Fruit fly (Drosophila melanogaster): Measurements from ENCODE around the gene CG17196.

Gene CG17196

DNA sequence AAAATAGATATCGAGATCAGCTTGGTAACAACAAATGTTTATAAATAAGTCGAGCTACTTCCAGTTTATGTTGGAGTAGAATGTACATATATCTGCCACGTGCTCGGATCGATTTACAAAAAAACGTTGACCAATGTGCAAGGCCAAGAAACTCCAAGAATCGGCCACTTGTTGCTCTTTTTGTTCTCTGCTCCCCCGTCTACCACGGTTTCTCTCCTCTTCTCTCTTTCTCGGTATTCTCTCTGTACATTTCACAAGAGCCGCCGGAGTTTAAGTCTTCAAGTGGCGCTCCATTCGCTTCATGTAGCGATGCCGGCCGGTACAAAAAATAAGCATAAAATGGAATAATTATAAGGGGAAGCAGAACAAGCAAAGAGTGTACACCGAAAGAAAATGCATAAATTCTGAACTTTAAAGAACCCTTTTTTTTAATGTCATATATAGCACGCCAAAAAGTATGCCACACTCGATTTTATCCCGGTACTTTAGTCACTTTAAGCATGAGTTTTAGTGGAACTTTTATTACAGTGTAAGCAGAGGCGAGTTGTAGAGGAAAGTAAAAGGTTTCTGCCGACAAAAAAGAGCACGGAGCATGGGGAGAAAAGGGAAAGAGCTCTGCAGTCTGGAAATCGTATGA is 38.2 kb downstream of the CG17196 start (continued):
- TF ChIP-seq CG4360 (GFP tag; IDR thresholded peaks at IDR 0.05) (peak; percentile 71; the same call in 1 of the 2 replicates), Usf (GFP tag; optimal IDR thresholded peaks at IDR 0.05) (peak; percentile 78), HHEX (GFP tag; optimal IDR thresholded peaks at IDR 0.05) (peak; percentile 86), CG10274 (GFP tag; optimal IDR thresholded peaks at IDR 0.05) (peak; percentile 59), Mes4 (GFP tag; optimal IDR thresholded peaks at IDR 0.05) (peak; percentile 94), CG7987 (GFP tag; optimal IDR thresholded peaks at IDR 0.05) (peak; percentile 85), dan (GFP tag; IDR thresholded peaks at IDR 0.05) (peak; percentile 35; the same call in 1 of the 2 replicates), phol (tag; optimal IDR thresholded peaks at IDR 0.05) (peak; percentile 96), vnd (GFP tag; IDR thresholded peaks at IDR 0.05; ENCODE audit: partially characterized antibody) (no peak), ems (GFP tag; optimal IDR thresholded peaks at IDR 0.05) (peak; percentile 96), bowl (GFP tag; IDR thresholded peaks at IDR 0.05) (peak; percentile 72; the same call in 1 of the 2 replicates), fd102C (GFP tag; optimal IDR thresholded peaks at IDR 0.05) (no peak), CG8765 (GFP tag; IDR thresholded peaks at IDR 0.05) (peak; percentile 76), HLH3B (GFP tag; IDR thresholded peaks at IDR 0.05) (peak; percentile 94), HLH54F (GFP tag; optimal IDR thresholded peaks at IDR 0.05) (peak; percentile 89), CHES-1-like (GFP tag; optimal IDR thresholded peaks at IDR 0.05) (peak; percentile 89), ato (GFP tag; IDR thresholded peaks at IDR 0.05; ENCODE audit: partially characterized antibody) (no peak), CG8478 (optimal IDR thresholded peaks at IDR 0.05) (no peak), Opbp (GFP tag; IDR thresholded peaks at IDR 0.05; ENCODE audit: partially characterized antibody) (no peak), CG8359 (GFP tag; optimal IDR thresholded peaks at IDR 0.05; ENCODE audit: borderline replicate concordance) (peak; percentile 90), CG32772 (GFP tag; IDR thresholded peaks at IDR 0.05) (peak; percentile 92), al (GFP tag; IDR thresholded peaks at IDR 0.05) (peak; percentile 74), CG6683 (GFP tag; optimal IDR thresholded peaks at IDR 0.05) (no peak), Nf-YA (GFP tag; IDR thresholded peaks at IDR 0.05) (peak; percentile 86), maf-S (GFP tag; optimal IDR thresholded peaks at IDR 0.05) (peak; percentile 90), CG18011 (GFP tag; optimal IDR thresholded peaks at IDR 0.05) (peak; percentile 58), CG12744 (GFP tag; optimal IDR thresholded peaks at IDR 0.05) (peak; percentile 85), caup (GFP tag; optimal IDR thresholded peaks at IDR 0.05; ENCODE audit: severe bottlenecking) (peak; percentile 81), nerfin-2 (GFP tag; IDR thresholded peaks at IDR 0.05; ENCODE audit: partially characterized antibody) (no peak), TFAM (GFP tag; optimal IDR thresholded peaks at IDR 0.05) (peak; percentile 67), CG11695 (GFP tag; IDR thresholded peaks at IDR 0.05) (peak; percentile 76), CG6254 (GFP tag; optimal IDR thresholded peaks at IDR 0.05) (peak; percentile 93), CG3163 (GFP tag; optimal IDR thresholded peaks at IDR 0.05) (peak; percentile 92), CG8944 (GFP tag; optimal IDR thresholded peaks at IDR 0.05) (peak; percentile 95), CG10209 (GFP tag; optimal IDR thresholded peaks at IDR 0.05) (peak; percentile 89), CG31388 (GFP tag; optimal IDR thresholded peaks at IDR 0.05) (peak; percentile 84), emc (GFP tag; optimal IDR thresholded peaks at IDR 0.05) (peak; percentile 83), ci (GFP tag; IDR thresholded peaks at IDR 0.05) (peak; percentile 98), CG2678 (tag; optimal IDR thresholded peaks at IDR 0.05) (peak; percentile 95), CG9727 (GFP tag; optimal IDR thresholded peaks at IDR 0.05) (peak; percentile 80), Dll (GFP tag; IDR thresholded peaks at IDR 0.05; ENCODE audit: partially characterized antibody) (no peak), CG4730 (GFP tag; IDR thresholded peaks at IDR 0.05) (peak; percentile 85), p53 (GFP tag; optimal IDR thresholded peaks at IDR 0.05) (peak; percentile 88), HmgD (GFP tag; optimal IDR thresholded peaks at IDR 0.05) (peak; percentile 89), CG10431 (GFP tag; optimal IDR thresholded peaks at IDR 0.05) (peak; percentile 93), CG5953 (GFP tag; IDR thresholded peaks at IDR 0.05) (peak; percentile 86), Sox102F (GFP tag; optimal IDR thresholded peaks at IDR 0.05) (peak; percentile 96), fru (optimal IDR thresholded peaks at IDR 0.05) (no peak), slou (GFP tag; optimal IDR thresholded peaks at IDR 0.05) (peak; percentile 73), CG2120 (GFP tag; optimal IDR thresholded peaks at IDR 0.05) (peak; percentile 91)

Data from whole organism, embryonic.